Worm (Caenorhabditis elegans): ENCODE data around the gene C49H3.12.

C49H3.12 gene

ce11 chrIV:7877255-7877654 is 49.9 kb downstream of the C49H3.12 start:
- TF ChIP-seq tab-1 (GFP tag; IDR thresholded peaks at IDR 0.05) (no peak), ztf-29 (GFP tag; IDR thresholded peaks at IDR 0.05) (no peak), cog-1 (tag; optimal IDR thresholded peaks at IDR 0.05) (no peak), med-1 (GFP tag; optimal IDR thresholded peaks at IDR 0.05; ENCODE audit: insufficient read depth) (no peak), ref-1 (GFP tag; conservative IDR thresholded peaks at IDR 0.05) (no peak)
